Worm (Caenorhabditis elegans): ENCODE measurements around the gene ctsa-2.

ctsa-2 gene

ce11 chrX:6385185-6385584, 45.2 kb downstream of the ctsa-2 start, which contains the start of gene igdb-3:
Gene igdb-3 (plus strand): TSS chrX:6385485.
- TF ChIP-seq lin-32 (GFP tag; optimal IDR thresholded peaks at IDR 0.05) (no peak), bed-3 (GFP tag; optimal IDR thresholded peaks at IDR 0.05) (no peak), mep-1 (tag; optimal IDR thresholded peaks at IDR 0.05) (no peak), nhr-2 (tag; optimal IDR thresholded peaks at IDR 0.05) (no peak), ces-1 (GFP tag; optimal IDR thresholded peaks at IDR 0.05) (no peak), lin-13 (tag; optimal IDR thresholded peaks at IDR 0.05) (no peak), elt-3 (tag; optimal IDR thresholded peaks at IDR 0.05) (no peak), pha-4 (tag; optimal IDR thresholded peaks at IDR 0.05) (no peak), snpc-4 (tag; optimal IDR thresholded peaks at IDR 0.05) (no peak), drap-1 (GFP tag; optimal IDR thresholded peaks at IDR 0.05) (no peak), ham-2 (GFP tag; optimal IDR thresholded peaks at IDR 0.05) (no peak), sem-2 (GFP tag; optimal IDR thresholded peaks at IDR 0.05) (no peak), mls-2 (tag; optimal IDR thresholded peaks at IDR 0.05) (no peak), blmp-1 (tag; optimal IDR thresholded peaks at IDR 0.05) (no peak), nhr-28 (tag; optimal IDR thresholded peaks at IDR 0.05) (no peak), unc-39 (tag; optimal IDR thresholded peaks at IDR 0.05) (no peak), sptf-1 (tag; optimal IDR thresholded peaks at IDR 0.05) (no peak), ceh-39 (tag; optimal IDR thresholded peaks at IDR 0.05) (no peak)

- TF ChIP-seq elt-1 (tag; optimal IDR thresholded peaks at IDR 0.05; ENCODE audit: borderline replicate concordance, insufficient read depth) (peak; percentile 90), unc-39 (tag; optimal IDR thresholded peaks at IDR 0.05) (no peak)
Measured at ce11 chrX:6384537-6384936, 45.9 kb downstream of the ctsa-2 start.

ce11 chrX:6382930-6383329, 47.5 kb downstream of the ctsa-2 start:
- TF ChIP-seq lin-32 (GFP tag; optimal IDR thresholded peaks at IDR 0.05) (no peak), elt-1 (tag; optimal IDR thresholded peaks at IDR 0.05; ENCODE audit: borderline replicate concordance, insufficient read depth) (peak; percentile 24), unc-62 (GFP tag; optimal IDR thresholded peaks at IDR 0.05) (no peak), nhr-2 (tag; optimal IDR thresholded peaks at IDR 0.05) (no peak), ham-2 (GFP tag; optimal IDR thresholded peaks at IDR 0.05) (peak; percentile 19), hlh-1 (tag; optimal IDR thresholded peaks at IDR 0.05) (no peak), ceh-83 (GFP tag; optimal IDR thresholded peaks at IDR 0.05) (no peak), blmp-1 (tag; optimal IDR thresholded peaks at IDR 0.05) (no peak), mep-1 (tag; optimal IDR thresholded peaks at IDR 0.05) (no peak)

ce11 chrX:6378363-6378762, 52.0 kb downstream of the ctsa-2 start:
- TF ChIP-seq nhr-76 (tag; optimal IDR thresholded peaks at IDR 0.05) = no peak
- peak; percentile 62 for TF ChIP-seq mep-1 (tag; optimal IDR thresholded peaks at IDR 0.05)
- no peak for TF ChIP-seq nhr-28 (tag; optimal IDR thresholded peaks at IDR 0.05)
- TF ChIP-seq elt-1 (tag; optimal IDR thresholded peaks at IDR 0.05; ENCODE audit: borderline replicate concordance, insufficient read depth) = no peak
- peak; percentile 56 for TF ChIP-seq hlh-1 (tag; optimal IDR thresholded peaks at IDR 0.05)
- no peak for TF ChIP-seq unc-39 (tag; optimal IDR thresholded peaks at IDR 0.05)
- TF ChIP-seq unc-120 (tag; optimal IDR thresholded peaks at IDR 0.05; ENCODE audit: poor library complexity, severe bottlenecking) = peak; percentile 36
- TF ChIP-seq M03D4.4 (tag; optimal IDR thresholded peaks at IDR 0.05) = no peak
- TF ChIP-seq cnd-1 (tag; optimal IDR thresholded peaks at IDR 0.05) = peak; percentile 15
- peak; percentile 71 for TF ChIP-seq lin-13 (tag; optimal IDR thresholded peaks at IDR 0.05)
- TF ChIP-seq sptf-1 (tag; optimal IDR thresholded peaks at IDR 0.05) = peak; percentile 54
- TF ChIP-seq mls-2 (tag; optimal IDR thresholded peaks at IDR 0.05) = peak; percentile 56
- peak; percentile 20 for TF ChIP-seq ztf-11 (tag; optimal IDR thresholded peaks at IDR 0.05)
- no peak for TF ChIP-seq flh-1 (GFP tag; optimal IDR thresholded peaks at IDR 0.05)
- TF ChIP-seq pha-4 (tag; optimal IDR thresholded peaks at IDR 0.05) = peak; percentile 91
- peak; percentile 44 for TF ChIP-seq nhr-237 (tag; optimal IDR thresholded peaks at IDR 0.05)
- peak; percentile 11 for TF ChIP-seq lsy-2 (tag; optimal IDR thresholded peaks at IDR 0.05)
- peak; percentile 65 for TF ChIP-seq drap-1 (GFP tag; optimal IDR thresholded peaks at IDR 0.05)
- TF ChIP-seq ham-2 (GFP tag; optimal IDR thresholded peaks at IDR 0.05) = peak; percentile 47
- no peak for TF ChIP-seq blmp-1 (tag; optimal IDR thresholded peaks at IDR 0.05)
- TF ChIP-seq ces-1 (GFP tag; optimal IDR thresholded peaks at IDR 0.05) = peak; percentile 44
- no peak for TF ChIP-seq nhr-2 (tag; optimal IDR thresholded peaks at IDR 0.05)

ce11 chrX:6377634-6378288, 52.6 kb downstream of the ctsa-2 start, which contains the start of gene lmp-1:
Gene lmp-1 (minus strand): TSS chrX:6377684.
- TF ChIP-seq mep-1 (tag; optimal IDR thresholded peaks at IDR 0.05) = no peak
- TF ChIP-seq nhr-76 (tag; optimal IDR thresholded peaks at IDR 0.05) = no peak
- no peak for TF ChIP-seq hlh-1 (tag; optimal IDR thresholded peaks at IDR 0.05)
- TF ChIP-seq ztf-11 (tag; optimal IDR thresholded peaks at IDR 0.05) = no peak
- no peak for TF ChIP-seq flh-1 (GFP tag; optimal IDR thresholded peaks at IDR 0.05)
- TF ChIP-seq ceh-83 (GFP tag; optimal IDR thresholded peaks at IDR 0.05) = no peak
- TF ChIP-seq elt-1 (tag; optimal IDR thresholded peaks at IDR 0.05; ENCODE audit: borderline replicate concordance, insufficient read depth) = no peak
- no peak for TF ChIP-seq lin-13 (tag; optimal IDR thresholded peaks at IDR 0.05)
- no peak for TF ChIP-seq M03D4.4 (tag; optimal IDR thresholded peaks at IDR 0.05)
- TF ChIP-seq elt-3 (tag; optimal IDR thresholded peaks at IDR 0.05) = no peak
- TF ChIP-seq pha-4 (tag; optimal IDR thresholded peaks at IDR 0.05) = no peak
- no peak for TF ChIP-seq sem-2 (GFP tag; optimal IDR thresholded peaks at IDR 0.05)
- TF ChIP-seq ces-1 (GFP tag; optimal IDR thresholded peaks at IDR 0.05) = no peak
- no peak for TF ChIP-seq tbx-8 (GFP tag; optimal IDR thresholded peaks at IDR 0.05)
- no peak for TF ChIP-seq lsy-2 (tag; optimal IDR thresholded peaks at IDR 0.05)
- TF ChIP-seq ceh-43 (GFP tag; optimal IDR thresholded peaks at IDR 0.05) = no peak

Measured in whole organism, mixed stage, embryonic.